Worm (Caenorhabditis elegans): ENCODE data around the gene nhr-12.

The nhr-12 gene

ce11 chrV:10091152-10091551 is 7.3 kb upstream of the nhr-12 start, which contains the start of gene R04B5.11:
R04B5.11 (minus strand) TSS chrV:10091252.
- no peak for TF ChIP-seq crh-2 (tag; optimal IDR thresholded peaks at IDR 0.05)
- TF ChIP-seq sem-4 (tag; optimal IDR thresholded peaks at IDR 0.05), result no peak
- TF ChIP-seq mab-5 (tag; optimal IDR thresholded peaks at IDR 0.05), result no peak
- no peak for TF ChIP-seq unc-55 (GFP tag; optimal IDR thresholded peaks at IDR 0.05)
- TF ChIP-seq Y55F3AM.14 (GFP tag; optimal IDR thresholded peaks at IDR 0.05), result no peak
- TF ChIP-seq nhr-21 (tag; optimal IDR thresholded peaks at IDR 0.05), result no peak
- TF ChIP-seq sma-9 (GFP tag; optimal IDR thresholded peaks at IDR 0.05), result no peak
- TF ChIP-seq sma-9 (tag; optimal IDR thresholded peaks at IDR 0.05), result no peak
- no peak for TF ChIP-seq lin-13 (GFP tag; optimal IDR thresholded peaks at IDR 0.05)
- TF ChIP-seq ztf-4 (tag; optimal IDR thresholded peaks at IDR 0.05), result no peak
- no peak for TF ChIP-seq elt-3 (tag; optimal IDR thresholded peaks at IDR 0.05)
- TF ChIP-seq R02D3.7 (tag; optimal IDR thresholded peaks at IDR 0.05), result no peak
- no peak for TF ChIP-seq nhr-11 (tag; optimal IDR thresholded peaks at IDR 0.05)
- TF ChIP-seq dmd-4 (tag; optimal IDR thresholded peaks at IDR 0.05), result no peak
- no peak for TF ChIP-seq unc-62 (GFP tag; optimal IDR thresholded peaks at IDR 0.05)
- no peak for TF ChIP-seq skn-1 (tag; optimal IDR thresholded peaks at IDR 0.05)
- no peak for TF ChIP-seq zag-1 (tag; optimal IDR thresholded peaks at IDR 0.05)
- TF ChIP-seq C34F6.9 (tag; optimal IDR thresholded peaks at IDR 0.05), result no peak
- TF ChIP-seq sma-3 (GFP tag; optimal IDR thresholded peaks at IDR 0.05), result no peak

- no peak for TF ChIP-seq ztf-11 (tag; optimal IDR thresholded peaks at IDR 0.05)
- TF ChIP-seq ceh-16 (tag; optimal IDR thresholded peaks at IDR 0.05), result no peak
Measured at ce11 chrV:10090461-10090860, 6.6 kb upstream of the nhr-12 start, which contains the start of gene R04B5.7. R04B5.7 (minus strand) TSS chrV:10090561.

- TF ChIP-seq egl-27 (tag; optimal IDR thresholded peaks at IDR 0.05) (peak; percentile 35), blmp-1 (tag; optimal IDR thresholded peaks at IDR 0.05; ENCODE audit: insufficient read depth) (peak; percentile 55), nhr-21 (tag; optimal IDR thresholded peaks at IDR 0.05) (peak; percentile 65), gmeb-1 (tag; optimal IDR thresholded peaks at IDR 0.05) (no peak), mdl-1 (tag; optimal IDR thresholded peaks at IDR 0.05) (peak; percentile 15 to 45), lin-39 (tag; optimal IDR thresholded peaks at IDR 0.05) (no peak), C34F6.9 (tag; optimal IDR thresholded peaks at IDR 0.05) (peak; percentile 21), F13H6.1 (tag; optimal IDR thresholded peaks at IDR 0.05) (peak; percentile 29), crh-2 (tag; optimal IDR thresholded peaks at IDR 0.05) (peak; percentile 35), sma-9 (GFP tag; optimal IDR thresholded peaks at IDR 0.05) (peak; percentile 87), sma-9 (tag; optimal IDR thresholded peaks at IDR 0.05) (no peak), unc-62 (GFP tag; optimal IDR thresholded peaks at IDR 0.05) (no peak), nhr-25 (tag; optimal IDR thresholded peaks at IDR 0.05) (no peak), ceh-16 (tag; optimal IDR thresholded peaks at IDR 0.05) (no peak), fos-1 (tag; optimal IDR thresholded peaks at IDR 0.05) (peak; percentile 69), nhr-6 (tag; optimal IDR thresholded peaks at IDR 0.05) (no peak), lsy-2 (tag; optimal IDR thresholded peaks at IDR 0.05) (peak in 1 of 2 experiments; percentile 39), R02D3.7 (tag; optimal IDR thresholded peaks at IDR 0.05) (no peak), aly-2 (tag; optimal IDR thresholded peaks at IDR 0.05) (no peak), ztf-4 (tag; optimal IDR thresholded peaks at IDR 0.05) (no peak), sma-3 (GFP tag; optimal IDR thresholded peaks at IDR 0.05) (peak; percentile 32)
Measured at ce11 chrV:10087103-10087502, 3.3 kb upstream of the nhr-12 start, which contains the start of gene R04B5.5. R04B5.5 (plus strand) TSS chrV:10087480.

ce11 chrV:10086141-10086540 is 2.3 kb upstream of the nhr-12 start:
- TF ChIP-seq ztf-1 (GFP tag; conservative IDR thresholded peaks at IDR 0.05), result no peak
- peak; percentile 32 for TF ChIP-seq sma-9 (GFP tag; optimal IDR thresholded peaks at IDR 0.05)
- no peak for TF ChIP-seq sma-9 (tag; optimal IDR thresholded peaks at IDR 0.05)
- TF ChIP-seq F13H6.1 (tag; optimal IDR thresholded peaks at IDR 0.05), result peak; percentile 37
- TF ChIP-seq nhr-12 (tag; optimal IDR thresholded peaks at IDR 0.05), result no peak
- TF ChIP-seq lsy-2 (tag; optimal IDR thresholded peaks at IDR 0.05), result peak in 1 of 2 experiments; percentile 13

ce11 chrV:10084864-10085263 is 1.0 kb upstream of the nhr-12 start, which contains the start of gene R04B5.6:
R04B5.6 (plus strand) TSS chrV:10085164.
- TF ChIP-seq nhr-21 (tag; optimal IDR thresholded peaks at IDR 0.05) (no peak), peb-1 (tag; optimal IDR thresholded peaks at IDR 0.05) (no peak), nhr-237 (tag; optimal IDR thresholded peaks at IDR 0.05) (no peak), sem-4 (tag; optimal IDR thresholded peaks at IDR 0.05) (no peak), egl-27 (tag; optimal IDR thresholded peaks at IDR 0.05) (no peak), aly-2 (tag; optimal IDR thresholded peaks at IDR 0.05) (no peak), fos-1 (tag; optimal IDR thresholded peaks at IDR 0.05) (no peak), C34F6.9 (tag; optimal IDR thresholded peaks at IDR 0.05) (no peak), nhr-12 (tag; optimal IDR thresholded peaks at IDR 0.05) (no peak)

All from whole organism, L2 larva.